Fruit fly (Drosophila melanogaster) whole organism, pupa: ENCODE results near the gene CG1662.

Experiments used
- CG10348 ChIP-seq: fragments of 200-800 bp; sonication (Bioruptor generic); IDR thresholded peaks from 2 replicates; pipeline ENCODE4 v1.3.6; 2022; ENCODE audit warnings: missing biosample characterization, missing genetic modification characterization
- CG12605 ChIP-seq: fragments of 200-800 bp; sonication (Bioruptor generic); IDR thresholded peaks from 2 replicates; pipeline ENCODE4 v1.3.6; 2022; ENCODE audit warnings: missing biosample characterization, missing genetic modification characterization
- CG13204 ChIP-seq: fragments of 200-800 bp; sonication (Bioruptor generic); optimal IDR thresholded peaks from 2 replicates; lab custom pipeline; 2018; ENCODE audit warnings: missing biosample characterization, mild to moderate bottlenecking, missing genetic modification characterization, moderate library complexity
- CG14655 ChIP-seq: fragments of 200-800 bp; sonication (Bioruptor generic); optimal IDR thresholded peaks from 3 replicates; lab custom pipeline; 2017; ENCODE audit warnings: mild to moderate bottlenecking, missing biosample characterization, missing genetic modification reagents, missing genetic modification characterization
- CG15710 ChIP-seq: fragments of 200-800 bp; sonication (Bioruptor generic); optimal IDR thresholded peaks from 2 replicates; lab custom pipeline; 2018; ENCODE audit warnings: missing biosample characterization, mild to moderate bottlenecking, missing genetic modification characterization, moderate library complexity
- CG17806 ChIP-seq: fragments of 200-800 bp; sonication (Bioruptor generic); optimal IDR thresholded peaks from 2 replicates; lab custom pipeline; 2018; ENCODE audit warnings: missing biosample characterization, mild to moderate bottlenecking, missing genetic modification characterization, moderate library complexity
- CG32121 ChIP-seq: fragments of 200-800 bp; sonication (Bioruptor generic); IDR thresholded peaks from 2 replicates; pipeline ENCODE4 v1.3.6; 2022; ENCODE audit warnings: missing biosample characterization, missing genetic modification characterization
- CG34367 ChIP-seq: fragments of 200-800 bp; sonication (Bioruptor generic); optimal IDR thresholded peaks from 2 replicates; lab custom pipeline; 2018; ENCODE audit warnings: missing biosample characterization, mild to moderate bottlenecking, missing genetic modification characterization
- CG4496 ChIP-seq: fragments of 200-800 bp; sonication (Bioruptor generic); IDR thresholded peaks from 3 replicates; pipeline ENCODE4 v1.3.6; 2022; ENCODE audit warnings: missing biosample characterization, missing genetic modification characterization
- CG8159 ChIP-seq: fragments of 200-800 bp; sonication (Bioruptor generic); optimal IDR thresholded peaks from 3 replicates; lab custom pipeline; 2018; ENCODE audit warnings: missing biosample characterization, mild to moderate bottlenecking, missing genetic modification characterization, moderate library complexity
- CG8301 ChIP-seq: fragments of 200-800 bp; sonication (Bioruptor generic); optimal IDR thresholded peaks from 2 replicates; lab custom pipeline; 2018; ENCODE audit warnings: missing biosample characterization, mild to moderate bottlenecking, missing genetic modification characterization
- CG9948 ChIP-seq: fragments of 200-800 bp; sonication (Bioruptor generic); optimal IDR thresholded peaks from 2 replicates; lab custom pipeline; 2018; ENCODE audit warnings: missing biosample characterization, mild to moderate bottlenecking, missing genetic modification characterization, moderate library complexity
- D1 ChIP-seq: fragments of 200-800 bp; sonication (Bioruptor generic); optimal IDR thresholded peaks from 2 replicates; lab custom pipeline; 2018; ENCODE audit warnings: missing biosample characterization, mild to moderate bottlenecking, missing genetic modification characterization, moderate library complexity
- EcR ChIP-seq: fragments of 200-800 bp; sonication (Bioruptor generic); optimal IDR thresholded peaks from 3 replicates; lab custom pipeline; 2019; ENCODE audit warnings: missing biosample characterization, missing genetic modification characterization, mild to moderate bottlenecking, moderate library complexity, missing genetic modification reagents
- Ets98B ChIP-seq: fragments of 200-800 bp; sonication (Bioruptor generic); IDR thresholded peaks from 2 replicates; pipeline ENCODE4 v1.3.6; 2022; ENCODE audit warnings: missing biosample characterization, missing genetic modification characterization
- Pif1A ChIP-seq: fragments of 200-800 bp; sonication (Bioruptor generic); optimal IDR thresholded peaks from 3 replicates; lab custom pipeline; 2016; ENCODE audit warnings: missing biosample characterization, missing genetic modification characterization
- Pif1B ChIP-seq: fragments of 200-800 bp; sonication (Bioruptor generic); optimal IDR thresholded peaks from 3 replicates; lab custom pipeline; 2016; ENCODE audit warnings: missing biosample characterization, missing genetic modification characterization
- Snoo ChIP-seq: fragments of 200-800 bp; sonication (Bioruptor generic); optimal IDR thresholded peaks from 3 replicates; lab custom pipeline; 2017; ENCODE audit warnings: missing biosample characterization, mild to moderate bottlenecking, missing genetic modification characterization, inconsistent platforms
- fd96Ca ChIP-seq: fragments of 200-800 bp; sonication (Bioruptor generic); IDR thresholded peaks from 3 replicates; pipeline ENCODE4 v1.3.6; 2022; ENCODE audit warnings: missing biosample characterization, missing genetic modification characterization
- gl ChIP-seq: fragments of 200-800 bp; sonication (Bioruptor generic); optimal IDR thresholded peaks from 2 replicates; lab custom pipeline; 2018; ENCODE audit warnings: missing biosample characterization, mild to moderate bottlenecking, missing genetic modification characterization
- rn ChIP-seq: fragments of 200-800 bp; sonication (Bioruptor generic); IDR thresholded peaks from 2 replicates; pipeline ENCODE4 v1.3.6; 2022; ENCODE audit warnings: missing biosample characterization, missing genetic modification characterization

Gene CG1662

dm6 chrX:13368149-13368548 is 19.2 kb upstream of the CG1662 start, which contains the start of gene dmrt11E:
TSS of gene dmrt11E (plus strand) at chrX:13368191.
- peak; percentile 42 for TF ChIP-seq CG34367 (tag; lab: Kevin White, UChicago)
- no peak for TF ChIP-seq fd96Ca (GFP tag; lab: Robert Waterston, UW)
- TF ChIP-seq Pif1B = no peak
- TF ChIP-seq CG10348 (GFP tag; lab: Robert Waterston, UW) = no peak
- TF ChIP-seq Ets98B (GFP tag; lab: Robert Waterston, UW) = peak; percentile 34; the same call in 1 of the 2 replicates
- TF ChIP-seq rn (GFP tag; lab: Robert Waterston, UW) = no peak
- TF ChIP-seq CG15710 (tag; lab: Kevin White, UChicago) = peak; percentile 59
- TF ChIP-seq CG12605 (GFP tag; lab: Robert Waterston, UW) = no peak
- peak; percentile 16 for TF ChIP-seq gl
- peak; percentile 58 for TF ChIP-seq CG14655 (GFP tag; lab: Kevin White, UChicago)
- peak; percentile 56 for TF ChIP-seq CG17806 (tag; lab: Kevin White, UChicago)
- TF ChIP-seq CG8159 = peak; percentile 60
- peak; percentile 40 for TF ChIP-seq CG8301 (tag; lab: Kevin White, UChicago)
- TF ChIP-seq CG13204 (GFP tag; lab: Kevin White, UChicago) = no peak
- no peak for TF ChIP-seq D1 (tag; lab: Kevin White, UChicago)
- peak; percentile 27; the same call in 1 of the 2 replicates for TF ChIP-seq CG32121
- TF ChIP-seq CG4496 (GFP tag; lab: Robert Waterston, UW) = peak; percentile 64; the same call in 2 of the 3 replicates
- TF ChIP-seq Pif1A (GFP tag; lab: Kevin White, UChicago) = no peak
- TF ChIP-seq EcR (GFP tag; lab: Kevin White, UChicago) = no peak
- peak; percentile 46 for TF ChIP-seq CG9948 (tag; lab: Kevin White, UChicago)
- TF ChIP-seq Snoo (tag; lab: Kevin White, UChicago) = no peak

- TF ChIP-seq CG13204 (GFP tag; lab: Kevin White, UChicago) (no peak), CG15710 (tag; lab: Kevin White, UChicago) (no peak), CG8301 (tag; lab: Kevin White, UChicago) (no peak), CG12605 (GFP tag; lab: Robert Waterston, UW) (no peak), CG14655 (GFP tag; lab: Kevin White, UChicago) (no peak), CG8159 (no peak), CG32121 (no peak), Pif1A (GFP tag; lab: Kevin White, UChicago) (no peak), gl (no peak), rn (GFP tag; lab: Robert Waterston, UW) (no peak), Snoo (tag; lab: Kevin White, UChicago) (no peak), CG10348 (GFP tag; lab: Robert Waterston, UW) (no peak), CG34367 (tag; lab: Kevin White, UChicago) (no peak), EcR (GFP tag; lab: Kevin White, UChicago) (no peak), Ets98B (GFP tag; lab: Robert Waterston, UW) (no peak), Pif1B (no peak), D1 (tag; lab: Kevin White, UChicago) (no peak), CG4496 (GFP tag; lab: Robert Waterston, UW) (no peak)
Observed at dm6 chrX:13369438-13369837, 17.9 kb upstream of the CG1662 start.

DNA sequence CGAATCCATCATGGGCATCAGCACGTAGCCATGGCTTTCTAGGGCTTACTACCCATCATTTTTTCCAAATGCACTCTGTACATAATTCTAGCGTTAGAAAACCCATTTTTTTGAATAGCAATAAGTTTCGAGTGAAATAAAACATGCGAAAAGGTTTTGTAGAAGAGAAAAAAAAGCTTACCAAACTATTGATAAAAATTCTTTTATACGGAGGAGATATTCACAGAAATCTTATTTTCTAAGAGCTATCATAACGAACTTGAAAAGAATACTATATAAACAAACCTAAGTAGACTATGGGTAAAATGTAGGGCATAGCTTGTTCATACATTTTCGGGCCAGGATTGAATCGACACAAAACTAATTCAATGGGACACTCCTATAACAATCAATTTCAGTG is 17.1 kb upstream of the CG1662 start, which contains the start of gene CG1640:
TSS of gene CG1640 (plus strand) at position 301 of the 400 bp plus-strand sequence.
- TF ChIP-seq CG13204 (GFP tag; lab: Kevin White, UChicago) = no peak

DNA sequence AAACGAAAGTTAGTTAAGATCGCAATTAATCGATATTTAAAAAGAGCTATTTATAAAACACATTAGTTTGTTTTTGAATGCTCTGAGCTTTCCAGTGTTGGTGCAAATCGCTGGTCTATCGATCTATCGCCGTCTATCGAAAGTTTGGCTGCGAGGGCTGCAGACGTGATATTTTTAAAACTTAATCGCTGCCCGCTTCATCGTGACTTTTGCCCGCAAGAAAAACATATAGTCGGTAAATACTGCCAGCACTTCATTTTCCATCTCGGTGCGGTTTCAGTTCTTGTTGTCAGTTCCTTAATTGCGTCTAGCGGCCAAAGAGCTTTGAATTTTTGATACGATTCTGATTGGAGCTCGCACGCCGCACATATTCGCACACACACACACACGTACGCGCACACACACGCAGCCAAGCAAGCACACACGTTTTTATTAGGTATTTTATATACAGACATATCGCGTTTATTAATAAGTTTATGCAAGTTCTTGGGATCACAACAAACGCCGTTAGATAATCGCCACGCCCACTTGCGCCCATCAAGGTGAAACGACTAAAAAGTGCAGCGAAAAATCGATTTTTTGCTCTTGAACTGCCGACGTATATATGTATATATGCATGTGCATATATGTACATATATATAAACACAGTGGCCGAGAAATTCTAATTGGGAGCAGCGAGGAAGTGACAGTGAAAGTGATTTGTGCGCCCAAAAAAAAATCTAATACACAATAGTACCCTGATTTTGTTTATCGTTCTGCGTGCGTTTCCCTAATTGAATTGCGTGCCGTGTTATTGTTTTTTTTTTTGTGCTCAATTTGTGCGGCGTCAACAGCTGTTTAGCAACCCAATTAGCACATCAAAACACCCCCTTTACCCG is 16.3 kb upstream of the CG1662 start:
- TF ChIP-seq CG4496 (GFP tag; lab: Robert Waterston, UW) (peak; percentile 54; the same call in 2 of the 3 replicates), gl (no peak), Ets98B (GFP tag; lab: Robert Waterston, UW) (peak; percentile 17; the same call in 1 of the 2 replicates), Pif1A (GFP tag; lab: Kevin White, UChicago) (no peak), CG32121 (peak; percentile 28; the same call in 1 of the 2 replicates), Pif1B (no peak), EcR (GFP tag; lab: Kevin White, UChicago) (no peak)

- TF ChIP-seq CG4496 (GFP tag; lab: Robert Waterston, UW) (no peak), CG13204 (GFP tag; lab: Kevin White, UChicago) (no peak)
Observed at dm6 chrX:13371704-13372049, 15.7 kb upstream of the CG1662 start.

dm6 chrX:13372512-13372911 is 14.9 kb upstream of the CG1662 start:
- TF ChIP-seq D1 (tag; lab: Kevin White, UChicago) (no peak), rn (GFP tag; lab: Robert Waterston, UW) (no peak), CG34367 (tag; lab: Kevin White, UChicago) (no peak), CG32121 (no peak), Ets98B (GFP tag; lab: Robert Waterston, UW) (no peak), CG12605 (GFP tag; lab: Robert Waterston, UW) (0 out of 2 replicates have a peak, but pooled peaks have one; percentile 19)
